Worm (Caenorhabditis elegans) whole organism, midembryonic: ENCODE data around the gene C50H2.4.
A peak's percentile ranks its signal among the peaks of the same experiment; 100 is the strongest.

Source experiments
- T22C8.4 ChIP-seq: fragments of 200-800 bp; sonication (Bioruptor generic); IDR thresholded peaks from 2 replicates; pipeline ENCODE4 v1.3.6; 2022; ENCODE audit warnings: missing genetic modification characterization, missing compliant biosample characterization
- cog-1 ChIP-seq: sonication (generic microtip); optimal IDR thresholded peaks from 2 replicates; lab custom pipeline; 2016; ENCODE audit warnings: missing genetic modification characterization, missing compliant biosample characterization
- flt-1 ChIP-seq: fragments of 200-800 bp; sonication (Bioruptor generic); IDR thresholded peaks from 2 replicates; pipeline ENCODE4 v1.3.6; 2022; ENCODE audit warnings: missing genetic modification characterization, missing compliant biosample characterization
- klf-2 ChIP-seq: fragments of 200-800 bp; sonication (Bioruptor generic); conservative IDR thresholded peaks from 2 replicates; pipeline ENCODE4 v1.3.6; 2022; ENCODE audit warnings: missing genetic modification reagents, missing genetic modification characterization, missing compliant biosample characterization
- med-1 ChIP-seq: sonication (generic microtip); optimal IDR thresholded peaks from 2 replicates; lab custom pipeline; 2017; ENCODE audit warnings: missing genetic modification characterization, mild to moderate bottlenecking, missing compliant biosample characterization, antibody characterized with exemption, missing genetic modification reagents; ENCODE audit not compliant: insufficient read depth
- ref-1 ChIP-seq: fragments of 200-800 bp; sonication (Bioruptor generic); conservative IDR thresholded peaks from 2 replicates; pipeline ENCODE4 v1.3.6; 2022; ENCODE audit warnings: missing genetic modification reagents, missing genetic modification characterization, missing compliant biosample characterization
- tab-1 ChIP-seq: fragments of 200-800 bp; sonication (Bioruptor generic); IDR thresholded peaks from 2 replicates; pipeline ENCODE4 v1.3.6; 2022; ENCODE audit warnings: missing genetic modification characterization, missing compliant biosample characterization
- ztf-23 ChIP-seq: fragments of 200-800 bp; sonication (Bioruptor generic); IDR thresholded peaks from 2 replicates; pipeline ENCODE4 v1.3.6; 2022; ENCODE audit warnings: missing genetic modification reagents, missing genetic modification characterization, missing compliant biosample characterization
- ztf-29 ChIP-seq: fragments of 200-800 bp; sonication (Bioruptor generic); IDR thresholded peaks from 2 replicates; pipeline ENCODE4 v1.3.6; 2022; ENCODE audit warnings: missing genetic modification reagents, missing genetic modification characterization, missing compliant biosample characterization

The C50H2.4 gene

ce11 chrV:9926240-9926639 lies 9.5 kb downstream of the C50H2.4 start, which contains the start of gene C50H2.13:
Gene C50H2.13, plus strand, starts transcription at chrV:9926540.
- no peak for TF ChIP-seq med-1 (GFP tag; lab: Kevin White, UChicago)

- no peak for TF ChIP-seq flt-1 (GFP tag; lab: Robert Waterston, UW)
- no peak for TF ChIP-seq ref-1 (GFP tag; lab: Robert Waterston, UW)
- no peak for TF ChIP-seq klf-2 (GFP tag; lab: Robert Waterston, UW)
- no peak for TF ChIP-seq ztf-23
- TF ChIP-seq cog-1, result no peak
- TF ChIP-seq ztf-29, result no peak
- TF ChIP-seq tab-1 (GFP tag; lab: Robert Waterston, UW), result no peak
- no peak for TF ChIP-seq T22C8.4 (GFP tag; lab: Robert Waterston, UW)
- no peak for TF ChIP-seq med-1 (GFP tag; lab: Kevin White, UChicago)
Measured at ce11 chrV:9927381-9927780, 10.6 kb downstream of the C50H2.4 start.

- TF ChIP-seq cog-1 (no peak), ref-1 (GFP tag; lab: Robert Waterston, UW) (no peak), klf-2 (GFP tag; lab: Robert Waterston, UW) (no peak), flt-1 (GFP tag; lab: Robert Waterston, UW) (no peak), med-1 (GFP tag; lab: Kevin White, UChicago) (no peak), ztf-29 (no peak), tab-1 (GFP tag; lab: Robert Waterston, UW) (no peak), ztf-23 (no peak), T22C8.4 (GFP tag; lab: Robert Waterston, UW) (no peak)
Measured at ce11 chrV:9927954-9928353, 11.2 kb downstream of the C50H2.4 start.

- TF ChIP-seq cog-1, result no peak
- TF ChIP-seq flt-1 (GFP tag; lab: Robert Waterston, UW), result no peak
- no peak for TF ChIP-seq ztf-29
- no peak for TF ChIP-seq ztf-23
- peak; percentile 46 for TF ChIP-seq med-1 (GFP tag; lab: Kevin White, UChicago)
- TF ChIP-seq klf-2 (GFP tag; lab: Robert Waterston, UW), result no peak
- TF ChIP-seq ref-1 (GFP tag; lab: Robert Waterston, UW), result no peak
- no peak for TF ChIP-seq tab-1 (GFP tag; lab: Robert Waterston, UW)
Measured at ce11 chrV:9930612-9931065, 13.9 kb downstream of the C50H2.4 start, which contains the start of the genes rmh-2 and suds-3. Gene rmh-2, minus strand, starts transcription at chrV:9930775. Gene suds-3, plus strand, starts transcription at chrV:9931015.

- TF ChIP-seq T22C8.4 (GFP tag; lab: Robert Waterston, UW) (no peak), ztf-23 (no peak), med-1 (GFP tag; lab: Kevin White, UChicago) (no peak), cog-1 (no peak), flt-1 (GFP tag; lab: Robert Waterston, UW) (no peak), klf-2 (GFP tag; lab: Robert Waterston, UW) (no peak), ztf-29 (no peak), ref-1 (GFP tag; lab: Robert Waterston, UW) (no peak), tab-1 (GFP tag; lab: Robert Waterston, UW) (no peak)
Measured at ce11 chrV:9937435-9937834, 20.7 kb downstream of the C50H2.4 start, which contains the start of gene srj-33. Gene srj-33, minus strand, starts transcription at chrV:9937535.

ce11 chrV:9943039-9943438 lies 26.3 kb downstream of the C50H2.4 start, which contains the start of gene fipr-12:
Gene fipr-12, plus strand, starts transcription at chrV:9943339.
- no peak for TF ChIP-seq flt-1 (GFP tag; lab: Robert Waterston, UW)
- TF ChIP-seq tab-1 (GFP tag; lab: Robert Waterston, UW), result no peak
- no peak for TF ChIP-seq T22C8.4 (GFP tag; lab: Robert Waterston, UW)
- TF ChIP-seq cog-1, result no peak
- no peak for TF ChIP-seq med-1 (GFP tag; lab: Kevin White, UChicago)
- no peak for TF ChIP-seq ref-1 (GFP tag; lab: Robert Waterston, UW)
- no peak for TF ChIP-seq klf-2 (GFP tag; lab: Robert Waterston, UW)

- TF ChIP-seq T22C8.4 (GFP tag; lab: Robert Waterston, UW) (no peak), cog-1 (no peak), flt-1 (GFP tag; lab: Robert Waterston, UW) (no peak), med-1 (GFP tag; lab: Kevin White, UChicago) (no peak), klf-2 (GFP tag; lab: Robert Waterston, UW) (no peak), tab-1 (GFP tag; lab: Robert Waterston, UW) (no peak), ref-1 (GFP tag; lab: Robert Waterston, UW) (no peak), ztf-23 (no peak), ztf-29 (no peak)
Measured at ce11 chrV:9944093-9944492, 27.3 kb downstream of the C50H2.4 start, which contains the start of gene sre-28. Gene sre-28, plus strand, starts transcription at chrV:9944393.

- no peak for TF ChIP-seq ztf-29
Measured at ce11 chrV:9948840-9949239, 32.1 kb downstream of the C50H2.4 start, which contains the start of gene nlp-58. Gene nlp-58, minus strand, starts transcription at chrV:9948940.

ce11 chrV:9950861-9951260 lies 34.1 kb downstream of the C50H2.4 start, which contains the start of gene ttr-46:
Gene ttr-46, plus strand, starts transcription at chrV:9951233.
- TF ChIP-seq ref-1 (GFP tag; lab: Robert Waterston, UW) (no peak), ztf-29 (no peak), ztf-23 (no peak), klf-2 (GFP tag; lab: Robert Waterston, UW) (no peak), med-1 (GFP tag; lab: Kevin White, UChicago) (no peak), tab-1 (GFP tag; lab: Robert Waterston, UW) (no peak)

- TF ChIP-seq ztf-29, result no peak
- no peak for TF ChIP-seq klf-2 (GFP tag; lab: Robert Waterston, UW)
- no peak for TF ChIP-seq ref-1 (GFP tag; lab: Robert Waterston, UW)
- no peak for TF ChIP-seq flt-1 (GFP tag; lab: Robert Waterston, UW)
- TF ChIP-seq T22C8.4 (GFP tag; lab: Robert Waterston, UW), result no peak
- no peak for TF ChIP-seq med-1 (GFP tag; lab: Kevin White, UChicago)
- no peak for TF ChIP-seq cog-1
- TF ChIP-seq tab-1 (GFP tag; lab: Robert Waterston, UW), result no peak
- no peak for TF ChIP-seq ztf-23
Measured at ce11 chrV:9952396-9952795, 35.6 kb downstream of the C50H2.4 start, which contains the start of gene mam-5. Gene mam-5, plus strand, starts transcription at chrV:9952699.
